Worm (Caenorhabditis elegans): ENCODE measurements around the gene mdt-4.

DNA sequence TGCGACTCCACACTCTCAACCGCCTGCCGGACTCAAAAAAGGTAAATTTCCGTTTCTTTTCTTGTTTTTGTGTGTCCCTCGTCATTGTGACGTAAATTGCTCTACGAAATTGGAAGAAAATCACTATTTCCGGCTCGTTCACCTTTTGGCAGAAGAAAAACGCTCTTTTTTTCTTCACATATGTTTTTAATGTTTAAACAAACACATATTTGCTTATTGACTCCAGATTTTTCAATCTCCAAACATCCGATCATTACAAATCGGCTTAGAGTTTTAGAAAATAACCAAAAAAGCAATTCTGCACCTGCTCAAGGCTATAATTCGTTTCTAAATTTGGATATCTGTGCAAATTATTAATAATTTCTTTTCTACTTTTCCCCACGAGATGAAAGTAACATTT is 37.9 kb downstream of the mdt-4 start:
- no peak for TF ChIP-seq bed-1 (GFP tag; IDR thresholded peaks at IDR 0.05)
- TF ChIP-seq snpc-4 (GFP tag; optimal IDR thresholded peaks at IDR 0.05), result no peak
- TF ChIP-seq snpc-4 (tag; optimal IDR thresholded peaks at IDR 0.05), result no peak
